Fruit fly (Drosophila melanogaster): ENCODE results near the gene CG9107.

- TF ChIP-seq CG8478 (optimal IDR thresholded peaks at IDR 0.05): no peak
- TF ChIP-seq CTCF (optimal IDR thresholded peaks at IDR 0.05): no peak
Observed at dm6 chr2L:6035155-6035554, 10.8 kb upstream of the CG9107 start.

Measured in S2 (cell line).